Worm (Caenorhabditis elegans): ENCODE data around the gene ZC302.3.

Gene ZC302.3

ce11 chrV:10723181-10723580 is 18.1 kb downstream of the ZC302.3 start:
- TF ChIP-seq ref-1 (GFP tag; conservative IDR thresholded peaks at IDR 0.05) (no peak), klf-2 (GFP tag; conservative IDR thresholded peaks at IDR 0.05) (no peak), flt-1 (GFP tag; IDR thresholded peaks at IDR 0.05) (no peak), med-1 (GFP tag; optimal IDR thresholded peaks at IDR 0.05; ENCODE audit: insufficient read depth) (no peak), ztf-23 (GFP tag; IDR thresholded peaks at IDR 0.05) (no peak), ztf-29 (GFP tag; IDR thresholded peaks at IDR 0.05) (no peak), tab-1 (GFP tag; IDR thresholded peaks at IDR 0.05) (no peak), cog-1 (tag; optimal IDR thresholded peaks at IDR 0.05) (no peak), T22C8.4 (GFP tag; IDR thresholded peaks at IDR 0.05) (no peak)

ce11 chrV:10722595-10722994 is 18.7 kb downstream of the ZC302.3 start:
- TF ChIP-seq ref-1 (GFP tag; conservative IDR thresholded peaks at IDR 0.05) = no peak
- no peak for TF ChIP-seq klf-2 (GFP tag; conservative IDR thresholded peaks at IDR 0.05)
- TF ChIP-seq flt-1 (GFP tag; IDR thresholded peaks at IDR 0.05) = no peak
- no peak for TF ChIP-seq tab-1 (GFP tag; IDR thresholded peaks at IDR 0.05)
- TF ChIP-seq T22C8.4 (GFP tag; IDR thresholded peaks at IDR 0.05) = no peak
- TF ChIP-seq ztf-29 (GFP tag; IDR thresholded peaks at IDR 0.05) = no peak
- TF ChIP-seq cog-1 (tag; optimal IDR thresholded peaks at IDR 0.05) = no peak
- TF ChIP-seq med-1 (GFP tag; optimal IDR thresholded peaks at IDR 0.05; ENCODE audit: insufficient read depth) = no peak
- no peak for TF ChIP-seq ztf-23 (GFP tag; IDR thresholded peaks at IDR 0.05)

- no peak for TF ChIP-seq cog-1 (tag; optimal IDR thresholded peaks at IDR 0.05)
- TF ChIP-seq klf-2 (GFP tag; conservative IDR thresholded peaks at IDR 0.05) = no peak
- TF ChIP-seq ztf-29 (GFP tag; IDR thresholded peaks at IDR 0.05) = no peak
- TF ChIP-seq med-1 (GFP tag; optimal IDR thresholded peaks at IDR 0.05; ENCODE audit: insufficient read depth) = no peak
- no peak for TF ChIP-seq ztf-23 (GFP tag; IDR thresholded peaks at IDR 0.05)
- no peak for TF ChIP-seq ref-1 (GFP tag; conservative IDR thresholded peaks at IDR 0.05)
- no peak for TF ChIP-seq flt-1 (GFP tag; IDR thresholded peaks at IDR 0.05)
- TF ChIP-seq tab-1 (GFP tag; IDR thresholded peaks at IDR 0.05) = no peak
- no peak for TF ChIP-seq T22C8.4 (GFP tag; IDR thresholded peaks at IDR 0.05)
Measured at ce11 chrV:10721912-10722426, 19.3 kb downstream of the ZC302.3 start.

- no peak for TF ChIP-seq ztf-29 (GFP tag; IDR thresholded peaks at IDR 0.05)
- TF ChIP-seq flt-1 (GFP tag; IDR thresholded peaks at IDR 0.05) = no peak
- no peak for TF ChIP-seq ref-1 (GFP tag; conservative IDR thresholded peaks at IDR 0.05)
- TF ChIP-seq klf-2 (GFP tag; conservative IDR thresholded peaks at IDR 0.05) = no peak
Measured at ce11 chrV:10721304-10721703, 20.0 kb downstream of the ZC302.3 start.

- TF ChIP-seq ztf-23 (GFP tag; IDR thresholded peaks at IDR 0.05) = no peak
- TF ChIP-seq ztf-29 (GFP tag; IDR thresholded peaks at IDR 0.05) = no peak
- no peak for TF ChIP-seq tab-1 (GFP tag; IDR thresholded peaks at IDR 0.05)
- TF ChIP-seq T22C8.4 (GFP tag; IDR thresholded peaks at IDR 0.05) = no peak
- TF ChIP-seq med-1 (GFP tag; optimal IDR thresholded peaks at IDR 0.05; ENCODE audit: insufficient read depth) = no peak
- no peak for TF ChIP-seq klf-2 (GFP tag; conservative IDR thresholded peaks at IDR 0.05)
- no peak for TF ChIP-seq ref-1 (GFP tag; conservative IDR thresholded peaks at IDR 0.05)
- no peak for TF ChIP-seq flt-1 (GFP tag; IDR thresholded peaks at IDR 0.05)
- TF ChIP-seq cog-1 (tag; optimal IDR thresholded peaks at IDR 0.05) = no peak
Measured at ce11 chrV:10720876-10721275, 20.4 kb downstream of the ZC302.3 start.

- TF ChIP-seq T22C8.4 (GFP tag; IDR thresholded peaks at IDR 0.05) (no peak), ztf-23 (GFP tag; IDR thresholded peaks at IDR 0.05) (no peak), cog-1 (tag; optimal IDR thresholded peaks at IDR 0.05) (no peak), tab-1 (GFP tag; IDR thresholded peaks at IDR 0.05) (no peak), ztf-29 (GFP tag; IDR thresholded peaks at IDR 0.05) (no peak), ref-1 (GFP tag; conservative IDR thresholded peaks at IDR 0.05) (no peak), klf-2 (GFP tag; conservative IDR thresholded peaks at IDR 0.05) (no peak), flt-1 (GFP tag; IDR thresholded peaks at IDR 0.05) (no peak), med-1 (GFP tag; optimal IDR thresholded peaks at IDR 0.05; ENCODE audit: insufficient read depth) (no peak)
Measured at ce11 chrV:10720303-10720847, 20.9 kb downstream of the ZC302.3 start.

ce11 chrV:10719833-10720170 is 21.5 kb downstream of the ZC302.3 start:
- TF ChIP-seq cog-1 (tag; optimal IDR thresholded peaks at IDR 0.05) = no peak
- TF ChIP-seq tab-1 (GFP tag; IDR thresholded peaks at IDR 0.05) = no peak
- no peak for TF ChIP-seq T22C8.4 (GFP tag; IDR thresholded peaks at IDR 0.05)
- TF ChIP-seq med-1 (GFP tag; optimal IDR thresholded peaks at IDR 0.05; ENCODE audit: insufficient read depth) = no peak
- TF ChIP-seq flt-1 (GFP tag; IDR thresholded peaks at IDR 0.05) = no peak
- no peak for TF ChIP-seq ztf-29 (GFP tag; IDR thresholded peaks at IDR 0.05)
- no peak for TF ChIP-seq ztf-23 (GFP tag; IDR thresholded peaks at IDR 0.05)
- TF ChIP-seq ref-1 (GFP tag; conservative IDR thresholded peaks at IDR 0.05) = no peak
- no peak for TF ChIP-seq klf-2 (GFP tag; conservative IDR thresholded peaks at IDR 0.05)

ce11 chrV:10719019-10719832 is 22.0 kb downstream of the ZC302.3 start:
- no peak for TF ChIP-seq cog-1 (tag; optimal IDR thresholded peaks at IDR 0.05)
- no peak for TF ChIP-seq T22C8.4 (GFP tag; IDR thresholded peaks at IDR 0.05)
- no peak for TF ChIP-seq ztf-23 (GFP tag; IDR thresholded peaks at IDR 0.05)
- no peak for TF ChIP-seq flt-1 (GFP tag; IDR thresholded peaks at IDR 0.05)
- TF ChIP-seq med-1 (GFP tag; optimal IDR thresholded peaks at IDR 0.05; ENCODE audit: insufficient read depth) = no peak
- TF ChIP-seq ztf-29 (GFP tag; IDR thresholded peaks at IDR 0.05) = no peak
- no peak for TF ChIP-seq ref-1 (GFP tag; conservative IDR thresholded peaks at IDR 0.05)
- TF ChIP-seq tab-1 (GFP tag; IDR thresholded peaks at IDR 0.05) = no peak
- TF ChIP-seq klf-2 (GFP tag; conservative IDR thresholded peaks at IDR 0.05) = no peak

ce11 chrV:10718037-10718436 is 23.2 kb downstream of the ZC302.3 start:
- TF ChIP-seq ztf-29 (GFP tag; IDR thresholded peaks at IDR 0.05) = no peak
- TF ChIP-seq flt-1 (GFP tag; IDR thresholded peaks at IDR 0.05) = no peak
- no peak for TF ChIP-seq cog-1 (tag; optimal IDR thresholded peaks at IDR 0.05)
- no peak for TF ChIP-seq tab-1 (GFP tag; IDR thresholded peaks at IDR 0.05)
- TF ChIP-seq ref-1 (GFP tag; conservative IDR thresholded peaks at IDR 0.05) = no peak
- TF ChIP-seq klf-2 (GFP tag; conservative IDR thresholded peaks at IDR 0.05) = no peak
- TF ChIP-seq ztf-23 (GFP tag; IDR thresholded peaks at IDR 0.05) = no peak
- no peak for TF ChIP-seq med-1 (GFP tag; optimal IDR thresholded peaks at IDR 0.05; ENCODE audit: insufficient read depth)

Measured in whole organism, midembryonic.